Fruit fly (Drosophila melanogaster) whole organism, embryonic: ENCODE results near the gene CG15418.
A peak's percentile ranks its signal among the peaks of the same experiment; 100 is the strongest.

Experiments used
- CG10147 ChIP-seq: fragments of 200-800 bp; sonication (Bioruptor generic); optimal IDR thresholded peaks from 2 replicates; lab custom pipeline; 2019; ENCODE audit warnings: missing biosample characterization, mild to moderate bottlenecking, missing genetic modification characterization, moderate library complexity
- CG11247 ChIP-seq: fragments of 200-800 bp; sonication (Bioruptor generic); IDR thresholded peaks from 2 replicates; pipeline ENCODE4 v1.3.6; 2022; ENCODE audit warnings: missing biosample characterization, missing genetic modification characterization
- CG12744 ChIP-seq: fragments of 200-800 bp; sonication (Bioruptor generic); optimal IDR thresholded peaks from 2 replicates; lab custom pipeline; 2016; ENCODE audit warnings: missing biosample characterization, missing genetic modification characterization
- CG13287 ChIP-seq: fragments of 200-800 bp; sonication (Bioruptor generic); IDR thresholded peaks from 2 replicates; pipeline ENCODE4 v1.3.6; 2022; ENCODE audit warnings: missing biosample characterization, missing genetic modification characterization; ENCODE audit not compliant: partially characterized antibody
- CG14710 ChIP-seq: fragments of 200-800 bp; sonication (Bioruptor generic); optimal IDR thresholded peaks from 3 replicates; lab custom pipeline; 2019; ENCODE audit warnings: missing biosample characterization, mild to moderate bottlenecking, missing genetic modification characterization, moderate library complexity
- CG15269 ChIP-seq: fragments of 200-800 bp; sonication (Bioruptor generic); optimal IDR thresholded peaks from 2 replicates; lab custom pipeline; 2018; ENCODE audit warnings: missing biosample characterization, mild to moderate bottlenecking, missing genetic modification characterization, moderate library complexity
- CG1602 ChIP-seq: fragments of 200-800 bp; sonication (Bioruptor generic); optimal IDR thresholded peaks from 3 replicates; lab custom pipeline; 2016; ENCODE audit warnings: missing biosample characterization, missing genetic modification characterization
- CG16779 ChIP-seq: fragments of 200-800 bp; sonication (Bioruptor generic); IDR thresholded peaks from 2 replicates; pipeline ENCODE4 v1.3.6; 2022; ENCODE audit warnings: missing biosample characterization, missing genetic modification characterization
- CG17612 ChIP-seq: fragments of 200-800 bp; sonication (Bioruptor generic); IDR thresholded peaks from 2 replicates; pipeline ENCODE4 v1.3.6; 2022; ENCODE audit warnings: missing biosample characterization, missing genetic modification characterization
- CG17829 ChIP-seq: fragments of 200-800 bp; optimal IDR thresholded peaks from 2 replicates; lab custom pipeline; 2019; ENCODE audit warnings: missing biosample characterization, mild to moderate bottlenecking, missing genetic modification characterization, moderate library complexity
- CG2202 ChIP-seq: fragments of 200-800 bp; sonication (Bioruptor generic); optimal IDR thresholded peaks from 2 replicates; lab custom pipeline; 2018; ENCODE audit warnings: missing biosample characterization, mild to moderate bottlenecking, missing genetic modification characterization
- CG31441 ChIP-seq: fragments of 200-800 bp; sonication (Bioruptor generic); IDR thresholded peaks from 2 replicates; pipeline ENCODE4 v1.3.6; 2022; ENCODE audit warnings: missing biosample characterization, missing genetic modification characterization
- CG32532 ChIP-seq: fragments of 200-800 bp; sonication (Bioruptor generic); IDR thresholded peaks from 2 replicates; pipeline ENCODE4 v1.3.6; 2022; ENCODE audit warnings: missing biosample characterization, missing genetic modification characterization
- CG34376 ChIP-seq: fragments of 200-800 bp; sonication (Bioruptor generic); optimal IDR thresholded peaks from 2 replicates; lab custom pipeline; 2018; ENCODE audit warnings: missing biosample characterization, mild to moderate bottlenecking, missing genetic modification characterization
- CG3995 ChIP-seq: fragments of 200-800 bp; sonication (Bioruptor generic); optimal IDR thresholded peaks from 3 replicates; lab custom pipeline; 2016; ENCODE audit warnings: missing biosample characterization, missing genetic modification characterization
- CG4424 ChIP-seq: fragments of 200-800 bp; sonication (Bioruptor generic); optimal IDR thresholded peaks from 3 replicates; lab custom pipeline; 2016; ENCODE audit warnings: missing biosample characterization, missing genetic modification characterization
- CG4730 ChIP-seq: fragments of 200-800 bp; sonication (Bioruptor generic); IDR thresholded peaks from 2 replicates; pipeline ENCODE4 v1.3.6; 2022; ENCODE audit warnings: missing biosample characterization, missing genetic modification characterization
- CG5245 ChIP-seq: fragments of 200-800 bp; sonication (Bioruptor generic); optimal IDR thresholded peaks from 3 replicates; lab custom pipeline; 2016; ENCODE audit warnings: missing biosample characterization, missing genetic modification characterization
- CG5953 ChIP-seq: fragments of 200-800 bp; sonication (Bioruptor generic); IDR thresholded peaks from 2 replicates; pipeline ENCODE4 v1.3.6; 2022; ENCODE audit warnings: missing biosample characterization, missing genetic modification characterization
- CG8388 ChIP-seq: fragments of 200-800 bp; sonication (Bioruptor generic); optimal IDR thresholded peaks from 2 replicates; lab custom pipeline; 2019; ENCODE audit warnings: missing biosample characterization, mild to moderate bottlenecking, missing genetic modification characterization, moderate library complexity
- CG9797 ChIP-seq: fragments of 200-800 bp; sonication (Bioruptor generic); optimal IDR thresholded peaks from 3 replicates; lab custom pipeline; 2018; ENCODE audit warnings: missing biosample characterization, mild to moderate bottlenecking, missing genetic modification characterization
- Eip74EF ChIP-seq, 2 experiments: fragments of 200-800 bp in 1 of 2; fragments of >200 bp in 1 of 2; sonication (Bioruptor generic) in 1 of 2; optimal IDR thresholded peaks; 2 replicates each; lab custom pipeline; 2017 to 2019; ENCODE audit warnings: missing biosample characterization in 2 of 2, missing genetic modification characterization in 2 of 2, mild to moderate bottlenecking in 1 of 2, moderate library complexity in 1 of 2
- Elba2 ChIP-seq: fragments of 200-800 bp; sonication (Bioruptor generic); optimal IDR thresholded peaks from 3 replicates; lab custom pipeline; 2016; ENCODE audit warnings: missing biosample characterization, missing genetic modification characterization
- Gug ChIP-seq: fragments of 200-800 bp; sonication (Bioruptor generic); IDR thresholded peaks from 4 replicates; pipeline ENCODE4 v1.3.6; 2022; ENCODE audit warnings: missing biosample characterization, missing genetic modification characterization
- H15 ChIP-seq: fragments of 200-800 bp; sonication (Bioruptor generic); IDR thresholded peaks from 3 replicates; pipeline ENCODE4 v1.3.6; 2022; ENCODE audit warnings: missing biosample characterization, missing genetic modification characterization
- Hr78 ChIP-seq, 2 experiments: fragments of 200-800 bp in 1 of 2; fragments of >200 bp in 1 of 2; sonication (Bioruptor generic) in 1 of 2; optimal IDR thresholded peaks; 2 replicates each; lab custom pipeline; 2017 to 2019; ENCODE audit warnings: missing biosample characterization in 2 of 2, missing genetic modification characterization in 2 of 2, mild to moderate bottlenecking in 1 of 2, moderate library complexity in 1 of 2
- Mes4 ChIP-seq: fragments of 200-800 bp; sonication (Bioruptor generic); optimal IDR thresholded peaks from 2 replicates; lab custom pipeline; 2016; ENCODE audit warnings: missing biosample characterization, missing genetic modification characterization
- Nf-YC ChIP-seq: fragments of 200-800 bp; optimal IDR thresholded peaks from 3 replicates; lab custom pipeline; 2019; ENCODE audit warnings: missing biosample characterization, mild to moderate bottlenecking, missing genetic modification characterization, moderate library complexity
- Sox102F ChIP-seq: fragments of 200-800 bp; sonication (Bioruptor generic); optimal IDR thresholded peaks from 2 replicates; lab custom pipeline; 2018; ENCODE audit warnings: missing biosample characterization, mild to moderate bottlenecking, missing genetic modification characterization, moderate library complexity
- ab ChIP-seq: fragments of 200-800 bp; sonication (Bioruptor generic); optimal IDR thresholded peaks from 2 replicates; lab custom pipeline; 2016; ENCODE audit warnings: missing biosample characterization, missing genetic modification characterization
- ara ChIP-seq: fragments of 200-800 bp; sonication (Bioruptor generic); IDR thresholded peaks from 2 replicates; pipeline ENCODE4 v1.3.6; 2022; ENCODE audit warnings: missing biosample characterization, missing genetic modification characterization
- cato ChIP-seq: fragments of 200-800 bp; sonication (Bioruptor generic); optimal IDR thresholded peaks from 2 replicates; lab custom pipeline; 2016; ENCODE audit warnings: missing biosample characterization, missing genetic modification characterization, borderline replicate concordance
- corto ChIP-seq: fragments of 200-800 bp; sonication (Bioruptor generic); optimal IDR thresholded peaks from 2 replicates; lab custom pipeline; 2016; ENCODE audit warnings: missing biosample characterization, mild to moderate bottlenecking, missing genetic modification characterization, moderate library complexity
- eve ChIP-seq, 2 experiments: fragments of >200 bp; optimal IDR thresholded peaks; 2 replicates each; lab custom pipeline; 2017; ENCODE audit warnings: missing biosample characterization in 2 of 2, missing genetic modification characterization in 2 of 2
- ewg ChIP-seq: fragments of 200-800 bp; sonication (Bioruptor generic); optimal IDR thresholded peaks from 3 replicates; lab custom pipeline; 2017; ENCODE audit warnings: mild to moderate bottlenecking, missing biosample characterization, missing genetic modification reagents, missing genetic modification characterization
- fru ChIP-seq: fragments of >200 bp; optimal IDR thresholded peaks from 2 replicates; lab custom pipeline; 2017
- her ChIP-seq: fragments of 200-800 bp; sonication (Bioruptor generic); optimal IDR thresholded peaks from 2 replicates; lab custom pipeline; 2016; ENCODE audit warnings: missing biosample characterization, missing genetic modification characterization
- onecut ChIP-seq: fragments of 200-800 bp; sonication (Bioruptor generic); IDR thresholded peaks from 2 replicates; pipeline ENCODE4 v1.3.6; 2022; ENCODE audit warnings: missing biosample characterization, missing genetic modification characterization
- org-1 ChIP-seq: fragments of 200-800 bp; sonication (Bioruptor generic); optimal IDR thresholded peaks from 2 replicates; lab custom pipeline; 2017; ENCODE audit warnings: missing biosample characterization, missing genetic modification characterization
- pfk ChIP-seq: fragments of 200-800 bp; sonication (Bioruptor generic); optimal IDR thresholded peaks from 2 replicates; lab custom pipeline; 2018; ENCODE audit warnings: missing biosample characterization, mild to moderate bottlenecking, missing genetic modification characterization, moderate library complexity
- pho ChIP-seq: fragments of 200-800 bp; sonication (Bioruptor generic); optimal IDR thresholded peaks from 2 replicates; lab custom pipeline; 2016; ENCODE audit warnings: missing biosample characterization, missing genetic modification characterization
- rib ChIP-seq: fragments of 200-800 bp; sonication (Bioruptor generic); IDR thresholded peaks from 2 replicates; pipeline ENCODE4 v1.3.6; 2022; ENCODE audit warnings: missing biosample characterization, missing genetic modification characterization
- salm ChIP-seq: fragments of 200-800 bp; sonication (Bioruptor generic); optimal IDR thresholded peaks from 2 replicates; lab custom pipeline; 2018; ENCODE audit warnings: missing biosample characterization, mild to moderate bottlenecking, missing genetic modification characterization
- schlank ChIP-seq: fragments of 200-800 bp; sonication (Bioruptor generic); optimal IDR thresholded peaks from 2 replicates; lab custom pipeline; 2018; ENCODE audit warnings: missing biosample characterization, mild to moderate bottlenecking, missing genetic modification characterization
- shn ChIP-seq: fragments of 200-800 bp; sonication (Bioruptor generic); optimal IDR thresholded peaks from 3 replicates; lab custom pipeline; 2016; ENCODE audit warnings: missing biosample characterization, missing genetic modification characterization
- sisA ChIP-seq: fragments of 200-800 bp; sonication (Bioruptor generic); IDR thresholded peaks from 2 replicates; pipeline ENCODE4 v1.3.6; 2022; ENCODE audit warnings: missing biosample characterization, missing genetic modification characterization
- ssp ChIP-seq: fragments of 200-800 bp; sonication (Bioruptor generic); IDR thresholded peaks from 2 replicates; pipeline ENCODE4 v1.3.6; 2022; ENCODE audit warnings: missing biosample characterization, missing genetic modification characterization
- stc ChIP-seq: fragments of 200-800 bp; sonication (Bioruptor generic); IDR thresholded peaks from 2 replicates; pipeline ENCODE4 v1.3.6; 2022; ENCODE audit warnings: missing biosample characterization, missing genetic modification characterization
- wek ChIP-seq: fragments of 200-800 bp; sonication (Bioruptor generic); optimal IDR thresholded peaks from 3 replicates; lab custom pipeline; 2018; ENCODE audit warnings: missing biosample characterization, mild to moderate bottlenecking, missing genetic modification characterization, moderate library complexity
- zf30C ChIP-seq: fragments of 200-800 bp; sonication (Bioruptor generic); optimal IDR thresholded peaks from 3 replicates; lab custom pipeline; 2018; ENCODE audit warnings: missing biosample characterization, mild to moderate bottlenecking, missing genetic modification characterization

CG15418 gene

dm6 chr2L:3587907-3588733, 33.4 kb downstream of the CG15418 start (continued):
- TF ChIP-seq CG1602 (GFP tag; lab: Kevin White, UChicago) (peak; percentile 76), CG15269 (tag; lab: Kevin White, UChicago) (peak; percentile 80), Hr78 (GFP tag; optimal IDR thresholded peaks at IDR 0.05; lab: Kevin White, UChicago) (peak in 1 of 2 experiments; percentile 93), org-1 (GFP tag; lab: Kevin White, UChicago) (peak; percentile 70), CG32532 (GFP tag; lab: Robert Waterston, UW) (no peak), CG3995 (GFP tag; lab: Kevin White, UChicago) (no peak), shn (GFP tag; lab: Kevin White, UChicago) (no peak), CG14710 (peak; percentile 93), wek (no peak), CG17829 (tag; lab: Kevin White, UChicago) (peak; percentile 95), CG16779 (GFP tag; lab: Robert Waterston, UW) (no peak), CG9797 (no peak), corto (no peak), CG34376 (GFP tag; lab: Kevin White, UChicago) (no peak), CG5953 (GFP tag; lab: Robert Waterston, UW) (peak; percentile 83), ssp (GFP tag; lab: Robert Waterston, UW) (peak; percentile 75), stc (GFP tag; lab: Robert Waterston, UW) (peak; percentile 87), Elba2 (GFP tag; lab: Kevin White, UChicago) (peak; percentile 50), Eip74EF (GFP tag; optimal IDR thresholded peaks at IDR 0.05; lab: Kevin White, UChicago) (peak in 1 of 2 experiments; percentile 79), CG12744 (GFP tag; lab: Kevin White, UChicago) (no peak), cato (peak; percentile 62), her (GFP tag; lab: Kevin White, UChicago) (no peak), onecut (peak; percentile 73; the same call in 1 of the 2 replicates), Gug (GFP tag; lab: Robert Waterston, UW) (peak; percentile 29; the same call in 2 of the 4 replicates), pho (GFP tag; lab: Kevin White, UChicago) (no peak), fru (lab: Kevin White, UChicago) (no peak), ara (GFP tag; lab: Robert Waterston, UW) (peak; percentile 86), ab (no peak), pfk (no peak), sisA (peak; percentile 73), eve (GFP tag; optimal IDR thresholded peaks at IDR 0.05; lab: Kevin White, UChicago) (no peak), CG10147 (GFP tag; lab: Kevin White, UChicago) (peak; percentile 31), H15 (GFP tag; lab: Robert Waterston, UW) (peak; percentile 78), zf30C (GFP tag; lab: Kevin White, UChicago) (peak; percentile 88), CG5245 (GFP tag; lab: Kevin White, UChicago) (peak; percentile 73), CG17612 (no peak), schlank (tag; lab: Kevin White, UChicago) (no peak), Sox102F (peak; percentile 84), CG2202 (tag; lab: Kevin White, UChicago) (peak; percentile 89), Nf-YC (no peak), CG13287 (GFP tag; lab: Robert Waterston, UW) (no peak), ewg (GFP tag; lab: Kevin White, UChicago) (peak; percentile 69), salm (tag; lab: Kevin White, UChicago) (peak; percentile 73), CG11247 (GFP tag; lab: Robert Waterston, UW) (peak; percentile 52; the same call in 1 of the 2 replicates), CG31441 (GFP tag; lab: Robert Waterston, UW) (peak; percentile 92), CG8388 (GFP tag; lab: Kevin White, UChicago) (peak; percentile 88), rib (GFP tag; lab: Robert Waterston, UW) (no peak), Mes4 (GFP tag; lab: Kevin White, UChicago) (no peak), CG4424 (GFP tag; lab: Kevin White, UChicago) (peak; percentile 91), CG4730 (peak; percentile 64)
